Fruit fly (Drosophila melanogaster) whole organism, wandering third instar larva: Measurements from ENCODE around the gene CG46335.

Experiments
- CG32264 ChIP-seq: fragments of 200-800 bp; sonication (Bioruptor generic); optimal IDR thresholded peaks from 2 replicates; lab custom pipeline; 2016; ENCODE audit warnings: missing biosample characterization, missing genetic modification characterization
- GATAd ChIP-seq: sonication (Bioruptor generic); optimal IDR thresholded peaks from 2 replicates; lab custom pipeline; 2016; ENCODE audit warnings: missing biosample characterization, missing genetic modification characterization
- Hr78 ChIP-seq: fragments of >200 bp; optimal IDR thresholded peaks from 2 replicates; lab custom pipeline; 2017; ENCODE audit warnings: missing biosample characterization, missing genetic modification characterization
- br ChIP-seq: fragments of 200-800 bp; sonication (Bioruptor generic); optimal IDR thresholded peaks from 2 replicates; lab custom pipeline; 2016; ENCODE audit warnings: missing biosample characterization, missing genetic modification characterization
- dsf ChIP-seq: sonication (Bioruptor generic); optimal IDR thresholded peaks from 2 replicates; lab custom pipeline; 2016; ENCODE audit warnings: missing biosample characterization, missing genetic modification characterization, borderline replicate concordance
- foxo ChIP-seq, 2 experiments: fragments of 200-800 bp; sonication (Bioruptor generic); optimal IDR thresholded peaks; 2 replicates in 1 of 2; 3 replicates in 1 of 2; lab custom pipeline; 2016 to 2017; ENCODE audit warnings: missing biosample characterization in 2 of 2, missing genetic modification characterization in 2 of 2
- fru ChIP-seq: fragments of 200-800 bp; sonication (Bioruptor generic); optimal IDR thresholded peaks from 3 replicates; lab custom pipeline; 2016; ENCODE audit warnings: missing biosample characterization, mild to moderate bottlenecking, missing genetic modification characterization
- h ChIP-seq: fragments of 200-800 bp; sonication (Bioruptor generic); optimal IDR thresholded peaks from 3 replicates; lab custom pipeline; 2016; ENCODE audit warnings: missing biosample characterization, mild to moderate bottlenecking, missing genetic modification characterization
- pan ChIP-seq: fragments of >200 bp; optimal IDR thresholded peaks from 2 replicates; lab custom pipeline; 2017
- psq ChIP-seq: fragments of 200-800 bp; sonication (Bioruptor generic); optimal IDR thresholded peaks from 3 replicates; lab custom pipeline; 2017; ENCODE audit warnings: missing biosample characterization, mild to moderate bottlenecking, missing genetic modification characterization, moderate library complexity
- tai ChIP-seq: sonication (Bioruptor generic); optimal IDR thresholded peaks from 2 replicates; lab custom pipeline; 2016; ENCODE audit warnings: missing biosample characterization, missing genetic modification characterization

dm6 chr3R:27408683-27409082 lies 40.2 kb upstream of the CG46335 start:
- no peak for TF ChIP-seq pan
- no peak for TF ChIP-seq h (GFP tag; lab: Kevin White, UChicago)
- TF ChIP-seq CG32264 (GFP tag; lab: Kevin White, UChicago): no peak
- TF ChIP-seq foxo (GFP tag; optimal IDR thresholded peaks at IDR 0.05; lab: Kevin White, UChicago): no peak
- no peak for TF ChIP-seq GATAd (GFP tag; lab: Kevin White, UChicago)
- TF ChIP-seq tai (GFP tag; lab: Kevin White, UChicago): no peak
- TF ChIP-seq br (GFP tag; lab: Kevin White, UChicago): no peak
- no peak for TF ChIP-seq psq (GFP tag; lab: Kevin White, UChicago)
- TF ChIP-seq Hr78 (GFP tag; lab: Kevin White, UChicago): no peak
- no peak for TF ChIP-seq fru (GFP tag; lab: Kevin White, UChicago)
- TF ChIP-seq dsf (GFP tag; lab: Kevin White, UChicago): no peak
